Fruit fly (Drosophila melanogaster) whole organism: ENCODE measurements around the gene CG9098.

Experiments
- CG8478 ChIP-seq: fragments of >200 bp; optimal IDR thresholded peaks from 2 replicates; lab custom pipeline; 2018; ENCODE audit warnings: inconsistent platforms
- Dll ChIP-seq: fragments of >200 bp; optimal IDR thresholded peaks from 2 replicates; lab custom pipeline; 2017
- EcR ChIP-seq, 2 experiments: fragments of >200 bp; optimal IDR thresholded peaks; 2 replicates each; lab custom pipeline; 2017; ENCODE audit warnings: missing biosample characterization in 2 of 2, missing genetic modification characterization in 2 of 2, missing genetic modification reagents in 2 of 2
- pan ChIP-seq: fragments of >200 bp; optimal IDR thresholded peaks from 2 replicates; lab custom pipeline; 2017
- psq ChIP-seq: fragments of >200 bp; optimal IDR thresholded peaks from 2 replicates; lab custom pipeline; 2017
- usp ChIP-seq: fragments of >200 bp; optimal IDR thresholded peaks from 2 replicates; lab custom pipeline; 2017; ENCODE audit warnings: missing biosample characterization, missing genetic modification characterization, mixed read lengths

CG9098 gene

dm6 chr2L:6012303-6013070 is at the start of gene CG9098:
TSS of gene CG9098 (minus strand) at chr2L:6012338.
- TF ChIP-seq CG8478 (lab: Kevin White, UChicago) (no peak), usp (no peak), EcR (GFP tag; optimal IDR thresholded peaks at IDR 0.05; lab: Kevin White, UChicago) (no peak), pan (no peak), Dll (lab: Kevin White, UChicago) (no peak), psq (lab: Kevin White, UChicago) (no peak)

DNA sequence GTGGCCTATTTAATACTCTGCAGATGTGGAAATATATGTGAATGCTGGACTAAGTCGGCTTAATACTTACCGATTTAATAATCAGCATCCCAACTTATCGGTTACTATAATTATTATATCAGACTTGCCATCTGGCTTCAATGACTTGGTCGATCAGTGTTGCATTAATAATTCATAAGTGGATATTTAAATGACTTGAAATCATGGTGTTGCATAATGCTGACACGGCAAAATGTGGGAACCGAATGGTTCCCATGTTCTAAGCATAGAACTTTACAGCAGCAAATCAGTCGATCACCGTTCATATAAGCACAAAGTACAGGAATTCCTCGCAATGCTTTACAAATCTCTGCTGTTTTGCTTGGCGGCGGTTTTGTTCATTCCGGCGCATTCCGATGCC is 48.1 kb upstream of the CG9098 start, which contains the start of gene CG34180:
CG34180 (plus strand) TSS at position 301 of the 400 bp plus-strand sequence.
- TF ChIP-seq Dll (lab: Kevin White, UChicago) (no peak), psq (lab: Kevin White, UChicago) (no peak), usp (no peak), CG8478 (lab: Kevin White, UChicago) (no peak), pan (no peak), EcR (GFP tag; optimal IDR thresholded peaks at IDR 0.05; lab: Kevin White, UChicago) (no peak)

dm6 chr2L:6053874-6054469 is 41.8 kb upstream of the CG9098 start, which contains the start of gene CG13995:
TSS of gene CG13995 (plus strand) at chr2L:6054302.
- TF ChIP-seq CG8478 (lab: Kevin White, UChicago) (no peak), usp (no peak), psq (lab: Kevin White, UChicago) (no peak), Dll (lab: Kevin White, UChicago) (no peak), EcR (GFP tag; optimal IDR thresholded peaks at IDR 0.05; lab: Kevin White, UChicago) (no peak), pan (no peak)

DNA sequence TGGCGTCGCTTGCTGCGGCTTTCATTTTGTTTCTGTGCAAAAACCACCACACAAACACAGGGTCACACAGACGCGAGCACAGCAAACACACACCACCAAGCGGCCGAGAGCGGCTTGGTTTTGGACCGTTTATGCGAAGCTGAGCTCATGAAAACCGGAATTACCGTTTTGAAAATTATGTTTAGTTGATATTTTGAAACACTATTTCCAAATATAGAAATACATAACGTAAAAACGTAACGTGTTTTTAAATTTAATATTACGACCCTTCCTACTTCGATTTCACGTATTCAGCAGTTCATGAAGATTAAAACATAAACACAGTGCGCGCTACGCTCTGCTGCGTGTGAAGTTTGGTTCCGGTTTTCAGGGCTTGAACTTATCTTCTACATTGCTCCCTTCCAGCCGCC is 39.1 kb upstream of the CG9098 start:
- TF ChIP-seq Dll (lab: Kevin White, UChicago) (no peak), EcR (GFP tag; optimal IDR thresholded peaks at IDR 0.05; lab: Kevin White, UChicago) (no peak), pan (no peak), CG8478 (lab: Kevin White, UChicago) (no peak), usp (no peak), psq (lab: Kevin White, UChicago) (no peak)

DNA sequence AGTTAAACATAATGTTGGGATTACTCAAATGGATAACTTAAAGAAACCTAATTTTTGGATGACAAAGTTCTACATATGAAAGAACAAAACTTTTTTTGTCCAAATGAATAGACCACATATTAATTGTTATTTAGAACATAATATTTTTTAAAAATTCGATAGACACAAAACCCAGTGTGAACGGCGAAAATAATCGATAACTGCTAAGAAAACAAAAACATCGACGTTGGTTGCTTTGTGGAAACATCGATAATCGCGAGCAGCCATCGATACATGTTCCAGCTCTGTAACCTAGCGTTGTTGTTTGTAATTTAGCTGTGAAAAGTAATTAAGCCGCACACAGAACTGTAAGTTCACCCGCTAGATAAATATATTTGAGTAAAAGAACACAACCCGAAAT is 38.4 kb upstream of the CG9098 start, which contains the start of gene CG9135:
CG9135 (plus strand) TSS at position 226 of the 400 bp plus-strand sequence.
- no peak for TF ChIP-seq CG8478 (lab: Kevin White, UChicago)
- no peak for TF ChIP-seq EcR (GFP tag; optimal IDR thresholded peaks at IDR 0.05; lab: Kevin White, UChicago)
- no peak for TF ChIP-seq psq (lab: Kevin White, UChicago)
- TF ChIP-seq pan = no peak
- TF ChIP-seq Dll (lab: Kevin White, UChicago) = no peak
- no peak for TF ChIP-seq usp

dm6 chr2L:6048542-6048941 is 36.4 kb upstream of the CG9098 start, which contains the start of the genes CG34179 and slmo:
TSS of gene CG34179 (minus strand) at chr2L:6048706.
TSS of gene slmo (minus strand) at chr2L:6048706.
- no peak for TF ChIP-seq pan
- no peak for TF ChIP-seq psq (lab: Kevin White, UChicago)

DNA sequence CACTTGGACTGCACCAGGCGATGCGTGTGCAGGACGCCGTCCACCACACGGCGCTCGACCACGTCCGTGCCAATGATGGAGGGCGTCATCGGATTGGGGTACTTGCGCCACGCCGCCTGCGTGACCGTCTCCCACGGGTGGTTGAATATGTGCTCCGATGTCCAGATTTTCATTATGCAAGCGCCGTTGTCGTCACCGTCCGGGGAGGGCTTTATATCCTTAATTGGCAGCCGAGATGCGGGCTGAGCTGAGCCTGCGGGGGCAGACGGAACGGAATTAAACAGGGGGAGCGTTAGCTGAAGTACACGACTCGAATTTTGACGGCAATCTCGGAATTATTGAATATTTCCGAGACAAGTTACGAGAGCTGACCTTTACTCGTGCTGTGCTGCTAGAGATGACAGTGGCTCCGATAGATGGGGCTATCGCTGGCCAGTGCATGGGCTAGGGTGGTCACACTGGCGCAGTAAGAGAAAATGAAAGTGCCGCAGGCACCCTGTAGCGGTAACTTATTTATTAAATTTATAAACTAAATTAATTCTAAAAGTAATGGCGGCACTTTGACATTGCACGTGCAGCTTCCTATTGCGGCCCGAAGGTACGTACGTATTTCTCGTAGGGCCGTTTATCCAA is 35.5 kb upstream of the CG9098 start, which contains the start of gene IPIP:
IPIP (plus strand) TSS at position 475 of the 633 bp plus-strand sequence.
- TF ChIP-seq pan (no peak), usp (no peak), CG8478 (lab: Kevin White, UChicago) (no peak)

DNA sequence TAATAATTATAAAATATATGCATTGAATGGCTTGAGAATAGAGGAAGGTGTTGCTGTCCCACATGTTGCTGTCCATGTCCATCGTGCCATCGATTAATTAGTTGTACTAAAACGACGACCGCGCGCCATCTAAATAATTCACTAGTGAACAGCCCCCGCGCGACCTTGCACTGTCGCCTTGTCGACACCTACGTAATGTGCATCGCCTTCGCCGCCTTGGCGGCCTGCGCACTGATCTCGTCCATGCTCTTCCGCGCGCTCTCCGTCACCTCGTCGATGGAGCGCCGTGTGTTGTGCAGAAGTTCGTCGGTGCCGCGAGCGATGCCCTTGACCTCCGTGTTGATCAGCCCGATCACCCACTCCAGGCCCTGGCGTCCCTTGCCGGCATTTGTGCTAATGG is 34.7 kb upstream of the CG9098 start:
- no peak for TF ChIP-seq usp
- TF ChIP-seq pan = no peak
- TF ChIP-seq psq (lab: Kevin White, UChicago) = no peak
- no peak for TF ChIP-seq EcR (GFP tag; optimal IDR thresholded peaks at IDR 0.05; lab: Kevin White, UChicago)
- no peak for TF ChIP-seq Dll (lab: Kevin White, UChicago)
- no peak for TF ChIP-seq CG8478 (lab: Kevin White, UChicago)

dm6 chr2L:6045972-6046718 is 34.0 kb upstream of the CG9098 start, which contains the start of gene Pfas:
TSS of gene Pfas (minus strand) at chr2L:6046050.
- no peak for TF ChIP-seq EcR (GFP tag; optimal IDR thresholded peaks at IDR 0.05; lab: Kevin White, UChicago)
- no peak for TF ChIP-seq pan
- TF ChIP-seq CG8478 (lab: Kevin White, UChicago) = no peak

- no peak for TF ChIP-seq Dll (lab: Kevin White, UChicago)
- no peak for TF ChIP-seq CG8478 (lab: Kevin White, UChicago)
- TF ChIP-seq pan = no peak
- TF ChIP-seq psq (lab: Kevin White, UChicago) = no peak
- TF ChIP-seq usp = no peak
- no peak for TF ChIP-seq EcR (GFP tag; optimal IDR thresholded peaks at IDR 0.05; lab: Kevin White, UChicago)
These were observed 33.3 kb upstream of the CG9098 start for dm6 chr2L:6045484-6045883.

DNA sequence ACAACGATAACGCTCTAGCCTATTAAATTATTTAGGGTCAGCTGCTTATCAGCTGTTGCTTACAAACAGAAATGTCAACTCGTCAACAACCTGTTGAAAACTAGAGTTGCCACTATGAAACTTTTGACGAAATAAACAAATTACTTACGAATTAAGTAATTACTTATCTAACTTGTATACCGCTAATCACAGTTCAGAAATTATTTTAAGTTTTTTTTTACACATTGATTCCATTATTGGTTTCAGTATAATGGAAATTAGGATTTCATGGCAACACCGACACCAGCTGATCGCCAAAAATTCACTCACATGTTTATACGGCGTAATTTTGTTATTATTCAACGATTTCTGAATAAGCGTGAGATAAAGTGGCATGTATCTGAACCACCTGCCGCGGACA is 25.7 kb upstream of the CG9098 start, which contains the start of the genes CG9117 and CG31643:
CG9117 (minus strand) TSS at position 73 of the 400 bp plus-strand sequence.
CG31643 (plus strand) TSS at position 288 of the 400 bp plus-strand sequence.
- no peak for TF ChIP-seq pan
- TF ChIP-seq CG8478 (lab: Kevin White, UChicago) = no peak
- no peak for TF ChIP-seq Dll (lab: Kevin White, UChicago)
- no peak for TF ChIP-seq psq (lab: Kevin White, UChicago)
- no peak for TF ChIP-seq EcR (GFP tag; optimal IDR thresholded peaks at IDR 0.05; lab: Kevin White, UChicago)
- TF ChIP-seq usp = no peak
